Worm (Caenorhabditis elegans) whole organism, L2 larva: ENCODE data around the gene Y50E8A.11.

Source experiments
- R02D3.7 ChIP-seq: fragments of 150-350 bp; optimal IDR thresholded peaks from 2 replicates; lab custom pipeline; 2014; ENCODE audit warnings: missing biosample characterization, missing genetic modification characterization
- blmp-1 ChIP-seq: sonication (generic microtip); optimal IDR thresholded peaks from 2 replicates; lab custom pipeline; 2017; ENCODE audit warnings: missing genetic modification characterization, mild to moderate bottlenecking, missing compliant biosample characterization, antibody characterized with exemption, moderate library complexity; ENCODE audit not compliant: insufficient read depth
- egl-27 ChIP-seq: sonication (generic microtip); optimal IDR thresholded peaks from 3 replicates; lab custom pipeline; 2017; ENCODE audit warnings: missing biosample characterization, missing genetic modification reagents, missing genetic modification characterization
- elt-3 ChIP-seq: sonication (generic microtip); optimal IDR thresholded peaks from 2 replicates; lab custom pipeline; 2017; ENCODE audit warnings: missing biosample characterization, missing genetic modification characterization
- nhr-12 ChIP-seq: fragments of 150-350 bp; optimal IDR thresholded peaks from 2 replicates; lab custom pipeline; 2014; ENCODE audit warnings: missing biosample characterization, missing genetic modification characterization

- TF ChIP-seq blmp-1 (tag; lab: Kevin White, UChicago) (no peak), R02D3.7 (tag; lab: Kevin White, UChicago) (no peak), egl-27 (tag; lab: Kevin White, UChicago) (no peak), elt-3 (tag; lab: Kevin White, UChicago) (no peak), nhr-12 (tag; lab: Kevin White, UChicago) (no peak)
These were observed 11.1 kb downstream of the Y50E8A.11 start for ce11 chrV:14792346-14792745.
